Fruit fly (Drosophila melanogaster) whole organism, embryonic: Measurements from ENCODE around the gene chrb.

ENCODE experiments used
- Antp ChIP-seq: fragments of 200-800 bp; sonication (Bioruptor generic); optimal IDR thresholded peaks from 3 replicates; lab custom pipeline; 2016; ENCODE audit warnings: missing biosample characterization, missing genetic modification characterization
- B-H2 ChIP-seq: fragments of 200-800 bp; sonication (Bioruptor generic); optimal IDR thresholded peaks from 2 replicates; lab custom pipeline; 2018; ENCODE audit warnings: missing biosample characterization, mild to moderate bottlenecking, missing genetic modification characterization
- Blimp-1 ChIP-seq: fragments of 200-800 bp; sonication (Bioruptor generic); optimal IDR thresholded peaks from 3 replicates; lab custom pipeline; 2018; ENCODE audit warnings: missing biosample characterization, missing genetic modification characterization, mild to moderate bottlenecking, moderate library complexity, missing genetic modification reagents
- CG10431 ChIP-seq: fragments of 200-800 bp; sonication (Bioruptor generic); optimal IDR thresholded peaks from 3 replicates; lab custom pipeline; 2018; ENCODE audit warnings: missing biosample characterization, mild to moderate bottlenecking, missing genetic modification characterization
- CG12769 ChIP-seq: fragments of 200-800 bp; sonication (Bioruptor generic); optimal IDR thresholded peaks from 2 replicates; lab custom pipeline; 2019; ENCODE audit warnings: missing biosample characterization, mild to moderate bottlenecking, missing genetic modification characterization, moderate library complexity
- CG13424 ChIP-seq: fragments of 200-800 bp; sonication (Bioruptor generic); optimal IDR thresholded peaks from 2 replicates; lab custom pipeline; 2019; ENCODE audit warnings: missing biosample characterization, mild to moderate bottlenecking, missing genetic modification characterization, moderate library complexity
- CG13894 ChIP-seq: fragments of 200-800 bp; sonication (Bioruptor generic); optimal IDR thresholded peaks from 3 replicates; lab custom pipeline; 2018; ENCODE audit warnings: missing biosample characterization, mild to moderate bottlenecking, missing genetic modification characterization, moderate library complexity
- CG15269 ChIP-seq: fragments of 200-800 bp; sonication (Bioruptor generic); optimal IDR thresholded peaks from 2 replicates; lab custom pipeline; 2018; ENCODE audit warnings: missing biosample characterization, mild to moderate bottlenecking, missing genetic modification characterization, moderate library complexity
- CG17328 ChIP-seq: fragments of 200-800 bp; sonication (Bioruptor generic); IDR thresholded peaks from 2 replicates; pipeline ENCODE4 v1.3.6; 2022; ENCODE audit warnings: missing biosample characterization, missing genetic modification characterization
- CG17912 ChIP-seq: fragments of 200-800 bp; sonication (Bioruptor generic); optimal IDR thresholded peaks from 2 replicates; lab custom pipeline; 2018; ENCODE audit warnings: missing biosample characterization, mild to moderate bottlenecking, missing genetic modification characterization
- CG1832 ChIP-seq: fragments of 200-800 bp; sonication (Bioruptor generic); optimal IDR thresholded peaks from 2 replicates; lab custom pipeline; 2017; ENCODE audit warnings: missing biosample characterization, mild to moderate bottlenecking, missing genetic modification characterization, inconsistent platforms
- CG2678 ChIP-seq: fragments of 200-800 bp; sonication (Bioruptor generic); optimal IDR thresholded peaks from 3 replicates; lab custom pipeline; 2019; ENCODE audit warnings: missing biosample characterization, mild to moderate bottlenecking, missing genetic modification characterization, moderate library complexity
- CG3995 ChIP-seq: fragments of 200-800 bp; sonication (Bioruptor generic); optimal IDR thresholded peaks from 3 replicates; lab custom pipeline; 2016; ENCODE audit warnings: missing biosample characterization, missing genetic modification characterization
- CG42726 ChIP-seq: fragments of 200-800 bp; sonication (Bioruptor generic); IDR thresholded peaks from 2 replicates; pipeline ENCODE4 v1.3.6; 2022; ENCODE audit warnings: missing biosample characterization, missing genetic modification characterization; ENCODE audit not compliant: partially characterized antibody
- CG4707 ChIP-seq: fragments of 200-800 bp; sonication (Bioruptor generic); optimal IDR thresholded peaks from 2 replicates; lab custom pipeline; 2018; ENCODE audit warnings: missing biosample characterization, mild to moderate bottlenecking, missing genetic modification characterization, moderate library complexity
- CG9609 ChIP-seq: fragments of 200-800 bp; sonication (Bioruptor generic); optimal IDR thresholded peaks from 3 replicates; lab custom pipeline; 2016; ENCODE audit warnings: missing biosample characterization, missing genetic modification characterization
- CG9727 ChIP-seq: fragments of 200-800 bp; sonication (Bioruptor generic); optimal IDR thresholded peaks from 3 replicates; lab custom pipeline; 2017; ENCODE audit warnings: missing biosample characterization, mild to moderate bottlenecking, missing genetic modification characterization
- D ChIP-seq, 2 experiments: fragments of 200-800 bp in 1 of 2; fragments of >200 bp in 1 of 2; sonication (Bioruptor generic) in 1 of 2; optimal IDR thresholded peaks; 2 replicates in 1 of 2; 3 replicates in 1 of 2; lab custom pipeline; 2017; ENCODE audit warnings: mild to moderate bottlenecking in 1 of 2, missing biosample characterization in 1 of 2, missing genetic modification characterization in 1 of 2, missing genetic modification reagents in 1 of 2
- Deaf1 ChIP-seq: fragments of 200-800 bp; optimal IDR thresholded peaks from 3 replicates; lab custom pipeline; 2019; ENCODE audit warnings: missing biosample characterization, mild to moderate bottlenecking, missing genetic modification characterization, moderate library complexity
- Doc3 ChIP-seq: fragments of 200-800 bp; sonication (Bioruptor generic); IDR thresholded peaks from 3 replicates; pipeline ENCODE4 v1.3.6; 2022; ENCODE audit warnings: missing biosample characterization, missing genetic modification characterization; ENCODE audit not compliant: partially characterized antibody
- Elba2 ChIP-seq: fragments of 200-800 bp; sonication (Bioruptor generic); optimal IDR thresholded peaks from 3 replicates; lab custom pipeline; 2016; ENCODE audit warnings: missing biosample characterization, missing genetic modification characterization
- Fer1 ChIP-seq: fragments of 200-800 bp; sonication (Bioruptor generic); optimal IDR thresholded peaks from 2 replicates; lab custom pipeline; 2017; ENCODE audit warnings: missing biosample characterization, mild to moderate bottlenecking, missing genetic modification characterization
- HmgZ ChIP-seq: fragments of 200-800 bp; sonication (Bioruptor generic); optimal IDR thresholded peaks from 2 replicates; lab custom pipeline; 2018; ENCODE audit warnings: missing biosample characterization, mild to moderate bottlenecking, missing genetic modification characterization
- Hr51 ChIP-seq, 2 experiments: fragments of 200-800 bp; sonication (Bioruptor generic); optimal IDR thresholded peaks; 2 replicates in 1 of 2; 3 replicates in 1 of 2; lab custom pipeline; 2016 to 2018; ENCODE audit warnings: missing biosample characterization in 2 of 2, missing genetic modification characterization in 2 of 2, mild to moderate bottlenecking in 1 of 2, moderate library complexity in 1 of 2
- NK7.1 ChIP-seq: fragments of 200-800 bp; sonication (Bioruptor generic); optimal IDR thresholded peaks from 3 replicates; lab custom pipeline; 2016; ENCODE audit warnings: missing biosample characterization, missing genetic modification characterization
- Nf-YC ChIP-seq: fragments of 200-800 bp; optimal IDR thresholded peaks from 3 replicates; lab custom pipeline; 2019; ENCODE audit warnings: missing biosample characterization, mild to moderate bottlenecking, missing genetic modification characterization, moderate library complexity
- Trl ChIP-seq, 3 experiments: fragments of >200 bp in 2 of 3; fragments of 200-800 bp in 1 of 3; sonication (Bioruptor generic) in 1 of 3; optimal IDR thresholded peaks; 2 replicates in 1 of 3; 3 replicates in 2 of 3; lab custom pipeline; 2016 to 2017; ENCODE audit warnings: missing biosample characterization in 1 of 3, missing genetic modification characterization in 1 of 3
- abd-A ChIP-seq: fragments of 200-800 bp; sonication (Bioruptor generic); optimal IDR thresholded peaks from 3 replicates; lab custom pipeline; 2019; ENCODE audit warnings: missing biosample characterization, mild to moderate bottlenecking, missing genetic modification characterization, moderate library complexity
- ap ChIP-seq: fragments of 200-800 bp; sonication (Bioruptor generic); IDR thresholded peaks from 2 replicates; pipeline ENCODE4 v1.3.6; 2022; ENCODE audit warnings: missing biosample characterization, missing genetic modification characterization
- bab2 ChIP-seq: fragments of 200-800 bp; sonication (Bioruptor generic); optimal IDR thresholded peaks from 2 replicates; lab custom pipeline; 2016; ENCODE audit warnings: missing biosample characterization, missing genetic modification characterization
- bigmax ChIP-seq: fragments of 200-800 bp; sonication (Bioruptor generic); optimal IDR thresholded peaks from 2 replicates; lab custom pipeline; 2018; ENCODE audit warnings: missing biosample characterization, mild to moderate bottlenecking, missing genetic modification characterization
- chinmo ChIP-seq: fragments of 200-800 bp; sonication (Bioruptor generic); IDR thresholded peaks from 4 replicates; pipeline ENCODE4 v1.3.6; 2022; ENCODE audit warnings: missing biosample characterization, missing genetic modification characterization; ENCODE audit not compliant: partially characterized antibody
- corto ChIP-seq: fragments of 200-800 bp; sonication (Bioruptor generic); optimal IDR thresholded peaks from 2 replicates; lab custom pipeline; 2016; ENCODE audit warnings: missing biosample characterization, mild to moderate bottlenecking, missing genetic modification characterization, moderate library complexity
- crp ChIP-seq, 2 experiments: fragments of 200-800 bp; sonication (Bioruptor generic); optimal IDR thresholded peaks; 2 replicates in 1 of 2; 3 replicates in 1 of 2; lab custom pipeline; 2017; ENCODE audit warnings: missing biosample characterization in 2 of 2, missing genetic modification characterization in 2 of 2, mild to moderate bottlenecking in 1 of 2, moderate library complexity in 1 of 2
- dm ChIP-seq: fragments of 200-800 bp; sonication (Bioruptor generic); optimal IDR thresholded peaks from 3 replicates; lab custom pipeline; 2016; ENCODE audit warnings: missing biosample characterization, missing genetic modification characterization
- dmrt99B ChIP-seq: fragments of 200-800 bp; sonication (Bioruptor generic); optimal IDR thresholded peaks from 2 replicates; lab custom pipeline; 2018; ENCODE audit warnings: missing biosample characterization, mild to moderate bottlenecking, missing genetic modification characterization, moderate library complexity
- dysf ChIP-seq: fragments of 200-800 bp; sonication (Bioruptor generic); IDR thresholded peaks from 3 replicates; pipeline ENCODE4 v1.3.6; 2022; ENCODE audit warnings: missing biosample characterization, missing genetic modification characterization
- eve ChIP-seq, 2 experiments: fragments of >200 bp; optimal IDR thresholded peaks; 2 replicates each; lab custom pipeline; 2017; ENCODE audit warnings: missing biosample characterization in 2 of 2, missing genetic modification characterization in 2 of 2
- hbn ChIP-seq: fragments of 200-800 bp; sonication (Bioruptor generic); IDR thresholded peaks from 2 replicates; pipeline ENCODE4 v1.3.6; 2022; ENCODE audit warnings: missing biosample characterization, missing genetic modification characterization; ENCODE audit not compliant: partially characterized antibody
- kay ChIP-seq: fragments of 200-800 bp; sonication (Bioruptor generic); optimal IDR thresholded peaks from 2 replicates; lab custom pipeline; 2016; ENCODE audit warnings: missing biosample characterization, missing genetic modification characterization
- mld ChIP-seq: fragments of 200-800 bp; sonication (Bioruptor generic); IDR thresholded peaks from 3 replicates; pipeline ENCODE4 v1.3.6; 2022; ENCODE audit warnings: missing biosample characterization, missing genetic modification characterization; ENCODE audit not compliant: partially characterized antibody
- pfk ChIP-seq: fragments of 200-800 bp; sonication (Bioruptor generic); optimal IDR thresholded peaks from 2 replicates; lab custom pipeline; 2018; ENCODE audit warnings: missing biosample characterization, mild to moderate bottlenecking, missing genetic modification characterization, moderate library complexity
- phol ChIP-seq: fragments of 200-800 bp; sonication (Bioruptor generic); optimal IDR thresholded peaks from 3 replicates; lab custom pipeline; 2018; ENCODE audit warnings: missing biosample characterization, mild to moderate bottlenecking, missing genetic modification characterization, moderate library complexity
- pros ChIP-seq: fragments of 200-800 bp; sonication (Bioruptor generic); optimal IDR thresholded peaks from 3 replicates; lab custom pipeline; 2019; ENCODE audit warnings: missing biosample characterization, mild to moderate bottlenecking, missing genetic modification characterization, moderate library complexity
- trem ChIP-seq: fragments of 200-800 bp; optimal IDR thresholded peaks from 3 replicates; lab custom pipeline; 2019; ENCODE audit warnings: missing biosample characterization, mild to moderate bottlenecking, missing genetic modification characterization, moderate library complexity
- unc-4 ChIP-seq: fragments of 200-800 bp; sonication (Bioruptor generic); IDR thresholded peaks from 2 replicates; pipeline ENCODE4 v1.3.6; 2022; ENCODE audit warnings: missing biosample characterization, missing genetic modification characterization; ENCODE audit not compliant: partially characterized antibody

Gene chrb

DNA sequence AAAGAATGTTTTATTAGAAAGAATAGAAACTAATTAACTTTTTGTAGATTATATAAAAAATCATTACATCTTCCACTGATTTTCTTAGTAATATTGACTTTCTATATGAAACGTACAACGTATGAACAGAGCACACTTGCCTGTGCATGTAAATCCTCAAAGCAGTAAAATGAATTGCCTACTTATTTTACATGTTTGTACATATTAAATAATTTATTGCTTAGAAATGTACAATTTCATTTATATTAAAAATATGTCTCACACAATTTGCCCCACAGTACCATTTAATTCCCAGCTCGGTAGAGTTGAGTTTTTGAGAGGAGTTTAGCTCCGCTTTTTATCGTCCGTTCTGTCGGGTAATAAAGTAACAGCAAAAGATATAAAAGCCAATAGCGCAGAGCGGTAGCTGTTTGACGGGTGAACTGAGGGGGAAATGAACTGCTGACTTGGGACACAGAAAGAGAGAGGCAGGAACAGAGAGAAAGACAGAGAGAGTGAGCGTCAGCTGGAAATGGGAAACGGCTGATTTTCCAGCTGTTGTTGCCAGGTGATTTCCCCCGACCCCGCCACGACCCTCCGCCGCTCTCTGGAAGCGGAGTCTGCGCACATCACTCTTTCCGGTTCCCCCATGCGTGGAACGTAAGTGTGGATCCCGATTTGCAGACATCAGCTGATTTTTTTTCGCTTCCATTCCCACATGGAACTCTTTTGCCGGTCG is 5.9 kb downstream of the chrb start (continued):
- TF ChIP-seq ap (GFP tag; lab: Robert Waterston, UW) (no peak), dysf (GFP tag; lab: Robert Waterston, UW) (0 out of 3 replicates have a peak, but pooled peaks have one; percentile 14), HmgZ (no peak), CG10431 (peak; percentile 51), pfk (GFP tag; lab: Kevin White, UChicago) (peak; percentile 62), Trl (optimal IDR thresholded peaks at IDR 0.05; lab: Kevin White, UChicago) (peak; percentile 61 to 72), Trl (GFP tag; optimal IDR thresholded peaks at IDR 0.05; lab: Kevin White, UChicago) (no peak), Nf-YC (peak; percentile 40), bigmax (GFP tag; lab: Kevin White, UChicago) (no peak), mld (GFP tag; lab: Robert Waterston, UW) (no peak), chinmo (GFP tag; lab: Robert Waterston, UW) (peak; percentile 78; the same call in 2 of the 4 replicates), CG17328 (GFP tag; lab: Robert Waterston, UW) (peak; percentile 30; the same call in 1 of the 2 replicates), Elba2 (GFP tag; lab: Kevin White, UChicago) (no peak), unc-4 (GFP tag; lab: Robert Waterston, UW) (no peak), CG17912 (peak; percentile 49), Doc3 (GFP tag; lab: Robert Waterston, UW) (peak; percentile 14; the same call in 1 of the 3 replicates), phol (tag; lab: Kevin White, UChicago) (no peak), crp (GFP tag; optimal IDR thresholded peaks at IDR 0.05; lab: Kevin White, UChicago) (peak; percentile 30 to 90), CG13424 (tag; lab: Kevin White, UChicago) (no peak), CG9727 (GFP tag; lab: Kevin White, UChicago) (peak; percentile 16), CG9609 (GFP tag; lab: Kevin White, UChicago) (no peak), B-H2 (GFP tag; lab: Kevin White, UChicago) (peak; percentile 24), CG4707 (peak; percentile 41), dm (GFP tag; lab: Kevin White, UChicago) (no peak), CG1832 (GFP tag; lab: Kevin White, UChicago) (peak; percentile 45), D (optimal IDR thresholded peaks at IDR 0.05; lab: Kevin White, UChicago) (no peak), D (GFP tag; optimal IDR thresholded peaks at IDR 0.05; lab: Kevin White, UChicago) (no peak), trem (no peak), CG42726 (peak; percentile 30; the same call in 1 of the 2 replicates), eve (GFP tag; optimal IDR thresholded peaks at IDR 0.05; lab: Kevin White, UChicago) (peak in 1 of 2 experiments; percentile 76), Deaf1 (tag; lab: Kevin White, UChicago) (no peak), CG13894 (tag; lab: Kevin White, UChicago) (peak; percentile 62), Hr51 (GFP tag; optimal IDR thresholded peaks at IDR 0.05; lab: Kevin White, UChicago) (no peak), abd-A (peak; percentile 78), kay (GFP tag; lab: Kevin White, UChicago) (no peak), Fer1 (GFP tag; lab: Kevin White, UChicago) (peak; percentile 67), CG15269 (tag; lab: Kevin White, UChicago) (peak; percentile 24), CG3995 (GFP tag; lab: Kevin White, UChicago) (no peak), hbn (GFP tag; lab: Robert Waterston, UW) (0 out of 2 replicates have a peak, but pooled peaks have one; percentile 14), bab2 (GFP tag; lab: Kevin White, UChicago) (no peak), Antp (GFP tag; lab: Kevin White, UChicago) (no peak), pros (GFP tag; lab: Kevin White, UChicago) (peak; percentile 51), dmrt99B (no peak), CG2678 (tag; lab: Kevin White, UChicago) (no peak), Blimp-1 (no peak), CG12769 (tag; lab: Kevin White, UChicago) (peak; percentile 71), corto (no peak), NK7.1 (GFP tag; lab: Kevin White, UChicago) (no peak)
